Worm (Caenorhabditis elegans): ENCODE data around the gene F56C3.3.

Gene F56C3.3

ce11 chrX:1319708-1320107 is 38.5 kb downstream of the F56C3.3 start:
- no peak for TF ChIP-seq W03F9.2 (tag; optimal IDR thresholded peaks at IDR 0.05)
- TF ChIP-seq dao-5 (tag; optimal IDR thresholded peaks at IDR 0.05) = no peak
- TF ChIP-seq him-1 (tag; optimal IDR thresholded peaks at IDR 0.05) = no peak

- no peak for TF ChIP-seq W03F9.2 (tag; optimal IDR thresholded peaks at IDR 0.05)
- TF ChIP-seq dao-5 (tag; optimal IDR thresholded peaks at IDR 0.05) = no peak
- no peak for TF ChIP-seq him-1 (tag; optimal IDR thresholded peaks at IDR 0.05)
Observed at ce11 chrX:1311577-1311976, 46.6 kb downstream of the F56C3.3 start.

ce11 chrX:1311084-1311483 is 47.1 kb downstream of the F56C3.3 start, which contains the start of gene H42K12.3:
Gene H42K12.3 (plus strand): TSS chrX:1311391.
- TF ChIP-seq dao-5 (tag; optimal IDR thresholded peaks at IDR 0.05) = no peak
- TF ChIP-seq him-1 (tag; optimal IDR thresholded peaks at IDR 0.05) = no peak
- TF ChIP-seq W03F9.2 (tag; optimal IDR thresholded peaks at IDR 0.05) = no peak

- no peak for TF ChIP-seq W03F9.2 (tag; optimal IDR thresholded peaks at IDR 0.05)
- TF ChIP-seq dao-5 (tag; optimal IDR thresholded peaks at IDR 0.05) = no peak
- TF ChIP-seq him-1 (tag; optimal IDR thresholded peaks at IDR 0.05) = no peak
Observed at ce11 chrX:1309446-1309845, 48.7 kb downstream of the F56C3.3 start.
